Worm (Caenorhabditis elegans) whole organism, midembryonic: ENCODE measurements around the gene cyp-13A7.

ENCODE experiments used
- T22C8.4 ChIP-seq: fragments of 200-800 bp; sonication (Bioruptor generic); IDR thresholded peaks from 2 replicates; pipeline ENCODE4 v1.3.6; 2022; ENCODE audit warnings: missing genetic modification characterization, missing compliant biosample characterization
- cog-1 ChIP-seq: sonication (generic microtip); optimal IDR thresholded peaks from 2 replicates; lab custom pipeline; 2016; ENCODE audit warnings: missing genetic modification characterization, missing compliant biosample characterization
- flt-1 ChIP-seq: fragments of 200-800 bp; sonication (Bioruptor generic); IDR thresholded peaks from 2 replicates; pipeline ENCODE4 v1.3.6; 2022; ENCODE audit warnings: missing genetic modification characterization, missing compliant biosample characterization
- klf-2 ChIP-seq: fragments of 200-800 bp; sonication (Bioruptor generic); conservative IDR thresholded peaks from 2 replicates; pipeline ENCODE4 v1.3.6; 2022; ENCODE audit warnings: missing genetic modification reagents, missing genetic modification characterization, missing compliant biosample characterization
- med-1 ChIP-seq: sonication (generic microtip); optimal IDR thresholded peaks from 2 replicates; lab custom pipeline; 2017; ENCODE audit warnings: missing genetic modification characterization, mild to moderate bottlenecking, missing compliant biosample characterization, antibody characterized with exemption, missing genetic modification reagents; ENCODE audit not compliant: insufficient read depth
- tab-1 ChIP-seq: fragments of 200-800 bp; sonication (Bioruptor generic); IDR thresholded peaks from 2 replicates; pipeline ENCODE4 v1.3.6; 2022; ENCODE audit warnings: missing genetic modification characterization, missing compliant biosample characterization
- ztf-23 ChIP-seq: fragments of 200-800 bp; sonication (Bioruptor generic); IDR thresholded peaks from 2 replicates; pipeline ENCODE4 v1.3.6; 2022; ENCODE audit warnings: missing genetic modification reagents, missing genetic modification characterization, missing compliant biosample characterization
- ztf-29 ChIP-seq: fragments of 200-800 bp; sonication (Bioruptor generic); IDR thresholded peaks from 2 replicates; pipeline ENCODE4 v1.3.6; 2022; ENCODE audit warnings: missing genetic modification reagents, missing genetic modification characterization, missing compliant biosample characterization

ce11 chrII:9841985-9842505, 38.6 kb downstream of the cyp-13A7 start, which contains the start of gene rnh-1.2:
- TF ChIP-seq T22C8.4 (GFP tag; lab: Robert Waterston, UW) (no peak), flt-1 (GFP tag; lab: Robert Waterston, UW) (no peak), cog-1 (tag; lab: Kevin White, UChicago) (no peak), ztf-23 (no peak), tab-1 (GFP tag; lab: Robert Waterston, UW) (no peak), klf-2 (GFP tag; lab: Robert Waterston, UW) (no peak), ztf-29 (no peak), med-1 (GFP tag; lab: Kevin White, UChicago) (no peak)
